Worm (Caenorhabditis elegans) whole organism, early embryonic: ENCODE data around the gene scav-5.

ENCODE experiments used
- B0310.2 ChIP-seq: sonication (generic microtip); optimal IDR thresholded peaks from 2 replicates; lab custom pipeline; 2016; ENCODE audit warnings: mild to moderate bottlenecking, missing genetic modification characterization, missing compliant biosample characterization
- F13C5.2 ChIP-seq: sonication (generic microtip); optimal IDR thresholded peaks from 2 replicates; lab custom pipeline; 2017; ENCODE audit warnings: mild to moderate bottlenecking, missing genetic modification characterization, inconsistent platforms, missing compliant biosample characterization
- ama-1 ChIP-seq: fragments of 150-350 bp; optimal IDR thresholded peaks from 2 replicates; lab custom pipeline; 2014
- ets-7 ChIP-seq: sonication (generic microtip); optimal IDR thresholded peaks from 2 replicates; lab custom pipeline; 2016; ENCODE audit warnings: missing genotype, missing genetic modification characterization, missing compliant biosample characterization
- flt-1 ChIP-seq: fragments of 200-800 bp; sonication (Bioruptor generic); IDR thresholded peaks from 2 replicates; pipeline ENCODE4 v1.3.6; 2022; ENCODE audit warnings: missing genetic modification characterization, missing compliant biosample characterization
- hmbx-1 ChIP-seq: sonication (generic microtip); optimal IDR thresholded peaks from 2 replicates; lab custom pipeline; 2016; ENCODE audit warnings: mild to moderate bottlenecking, missing genetic modification characterization, missing compliant biosample characterization
- hmg-4 ChIP-seq: fragments of 200-800 bp; sonication (Bioruptor generic); optimal IDR thresholded peaks from 2 replicates; lab custom pipeline; 2018; ENCODE audit warnings: mild to moderate bottlenecking, missing genetic modification characterization, missing compliant biosample characterization
- pes-1 ChIP-seq: fragments of 200-800 bp; sonication (Bioruptor generic); IDR thresholded peaks from 2 replicates; pipeline ENCODE4 v1.3.6; 2022; ENCODE audit warnings: missing genetic modification reagents, missing genetic modification characterization, missing compliant biosample characterization
- scrt-1 ChIP-seq: fragments of 200-800 bp; sonication (Bioruptor generic); IDR thresholded peaks from 2 replicates; pipeline ENCODE4 v1.3.6; 2022; ENCODE audit warnings: missing genetic modification characterization, missing compliant biosample characterization
- tbx-11 ChIP-seq: fragments of 200-800 bp; sonication (Bioruptor generic); IDR thresholded peaks from 2 replicates; pipeline ENCODE4 v1.3.6; 2022; ENCODE audit warnings: missing genetic modification characterization, missing compliant biosample characterization
- tbx-37 ChIP-seq: fragments of 200-800 bp; sonication (Bioruptor generic); conservative IDR thresholded peaks from 2 replicates; pipeline ENCODE4 v1.3.6; 2022; ENCODE audit warnings: missing genetic modification reagents, missing genetic modification characterization, missing compliant biosample characterization

DNA sequence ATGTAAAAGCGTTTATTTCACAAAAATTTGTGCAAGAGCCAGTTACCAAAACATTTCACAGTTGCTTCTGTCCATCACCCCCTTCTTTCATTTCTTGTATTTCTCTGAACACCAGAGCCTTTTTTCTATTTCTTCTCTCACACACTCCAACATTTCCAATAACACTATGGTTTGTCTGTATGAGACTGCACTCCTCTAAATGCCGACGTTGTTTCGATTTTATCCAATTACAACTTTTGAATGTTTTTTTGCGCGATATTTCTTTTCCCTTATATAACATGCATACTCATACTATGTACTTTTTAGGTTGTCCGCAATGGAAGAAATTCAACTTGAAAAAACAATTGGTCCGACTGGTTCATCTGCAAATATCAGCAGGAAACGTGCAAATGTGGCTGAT lies 47.7 kb downstream of the scav-5 start, which contains the start of gene F21G4.5:
- no peak for TF ChIP-seq ama-1 (lab: Kevin White, UChicago)
- TF ChIP-seq pes-1 (GFP tag; lab: Robert Waterston, UW) = no peak
- no peak for TF ChIP-seq F13C5.2 (tag; lab: Kevin White, UChicago)
- TF ChIP-seq ets-7 (tag; lab: Kevin White, UChicago) = no peak
- no peak for TF ChIP-seq hmg-4 (GFP tag; lab: Kevin White, UChicago)
- no peak for TF ChIP-seq scrt-1 (GFP tag; lab: Robert Waterston, UW)
- no peak for TF ChIP-seq B0310.2 (tag; lab: Kevin White, UChicago)
- TF ChIP-seq flt-1 (GFP tag; lab: Robert Waterston, UW) = no peak
- TF ChIP-seq tbx-11 (GFP tag; lab: Robert Waterston, UW) = no peak
- no peak for TF ChIP-seq hmbx-1 (tag; lab: Kevin White, UChicago)
- TF ChIP-seq tbx-37 (GFP tag; lab: Robert Waterston, UW) = no peak
